Worm (Caenorhabditis elegans) whole organism, L3 larva: ENCODE data around the gene set-1.

Source experiments
- ama-1 ChIP-seq: fragments of 150-350 bp; optimal IDR thresholded peaks from 2 replicates; lab custom pipeline; 2018
- ceh-16 ChIP-seq: sonication (generic microtip); optimal IDR thresholded peaks from 2 replicates; lab custom pipeline; 2017; ENCODE audit warnings: missing biosample characterization, missing genetic modification characterization
- ceh-28 ChIP-seq: fragments of 150-350 bp; optimal IDR thresholded peaks from 2 replicates; lab custom pipeline; 2014; ENCODE audit warnings: missing biosample characterization, missing genetic modification reagents, missing genetic modification characterization
- ceh-82 ChIP-seq: fragments of 150-350 bp; optimal IDR thresholded peaks from 2 replicates; lab custom pipeline; 2014; ENCODE audit warnings: missing biosample characterization, missing genetic modification characterization
- elt-1 ChIP-seq: fragments of 150-350 bp; optimal IDR thresholded peaks from 2 replicates; lab custom pipeline; 2014; ENCODE audit warnings: missing biosample characterization, missing genetic modification characterization
- elt-3 ChIP-seq, 3 experiments: fragments of 150-350 bp in 1 of 3; sonication (generic microtip) in 2 of 3; optimal IDR thresholded peaks; 2 replicates in 2 of 3; 4 replicates in 1 of 3; lab custom pipeline; 2014 to 2017; ENCODE audit warnings: missing biosample characterization in 3 of 3, missing genetic modification characterization in 3 of 3
- fkh-10 ChIP-seq: sonication (generic microtip); optimal IDR thresholded peaks from 2 replicates; lab custom pipeline; 2017; ENCODE audit warnings: missing biosample characterization, missing genetic modification reagents, missing genetic modification characterization
- jun-1 ChIP-seq: fragments of 150-350 bp; optimal IDR thresholded peaks from 2 replicates; lab custom pipeline; 2014; ENCODE audit warnings: missing biosample characterization, missing genetic modification reagents, missing genetic modification characterization
- lin-15B ChIP-seq: fragments of 150-350 bp; optimal IDR thresholded peaks from 2 replicates; lab custom pipeline; 2014; ENCODE audit warnings: missing biosample characterization, missing genetic modification characterization
- ztf-11 ChIP-seq: fragments of 150-350 bp; optimal IDR thresholded peaks from 2 replicates; lab custom pipeline; 2014; ENCODE audit warnings: missing biosample characterization, missing genetic modification characterization

DNA sequence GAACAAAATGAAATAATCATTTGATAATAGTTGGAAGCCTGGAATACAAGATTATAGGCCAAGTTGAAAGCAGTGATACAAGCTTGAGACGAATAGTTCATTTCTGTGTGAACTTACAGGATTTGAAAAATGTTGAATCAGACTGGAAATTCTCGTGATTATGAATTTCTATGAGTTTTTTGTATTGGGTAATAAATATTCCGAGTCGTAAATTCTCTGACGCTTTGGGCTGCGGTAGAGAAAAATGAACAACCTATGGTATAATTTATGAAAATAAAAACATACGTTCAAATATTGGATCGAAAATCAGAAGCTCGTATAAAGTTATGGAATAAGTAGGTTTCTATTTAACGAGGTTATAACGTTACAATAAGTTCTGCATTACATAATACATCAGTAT, 40.6 kb upstream of the set-1 start, which contains the start of gene srb-11:
- TF ChIP-seq elt-3 (tag; optimal IDR thresholded peaks at IDR 0.05; lab: Kevin White, UChicago) (no peak), ceh-82 (tag; lab: Kevin White, UChicago) (no peak), elt-1 (tag; lab: Kevin White, UChicago) (no peak), ztf-11 (no peak), ceh-28 (tag; lab: Kevin White, UChicago) (no peak), ama-1 (lab: Kevin White, UChicago) (no peak), ceh-16 (no peak), fkh-10 (no peak), jun-1 (tag; lab: Kevin White, UChicago) (no peak), lin-15B (tag; lab: Kevin White, UChicago) (no peak)
